Fruit fly (Drosophila melanogaster): ENCODE measurements around the gene Cdk5alpha.

DNA sequence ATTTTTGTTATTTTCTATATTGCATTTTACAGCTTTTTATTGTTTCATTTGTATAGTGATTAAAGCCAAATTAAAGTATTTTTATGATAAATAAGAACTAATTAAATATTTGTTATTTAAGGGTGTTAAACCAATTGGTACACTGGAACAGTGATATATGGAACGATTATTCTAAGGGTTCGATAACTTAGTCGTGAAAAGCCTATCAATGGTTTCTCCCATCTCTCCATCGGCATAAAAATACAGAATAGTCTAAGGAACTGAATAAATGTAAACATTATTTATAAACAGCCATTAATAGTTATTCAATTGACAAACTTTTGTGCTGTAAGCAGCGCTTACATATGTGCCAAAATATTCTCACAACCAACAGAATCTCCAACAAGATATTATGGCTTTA lies 45.6 kb downstream of the Cdk5alpha start, which contains the start of gene Mob3:
- TF ChIP-seq Hr38 (GFP tag; optimal IDR thresholded peaks at IDR 0.05) (no peak), Eip93F (GFP tag; optimal IDR thresholded peaks at IDR 0.05) (no peak)
